Worm (Caenorhabditis elegans) whole organism, L2 larva: ENCODE measurements around the gene egl-18.

Experiments used
- dmd-4 ChIP-seq: sonication (generic microtip); optimal IDR thresholded peaks from 2 replicates; lab custom pipeline; 2017; ENCODE audit warnings: missing biosample characterization, missing genetic modification characterization
- egl-27 ChIP-seq: sonication (generic microtip); optimal IDR thresholded peaks from 3 replicates; lab custom pipeline; 2017; ENCODE audit warnings: missing biosample characterization, missing genetic modification reagents, missing genetic modification characterization
- lin-13 ChIP-seq: fragments of 150-350 bp; optimal IDR thresholded peaks from 2 replicates; lab custom pipeline; 2014; ENCODE audit warnings: missing biosample characterization, missing genetic modification reagents, missing genetic modification characterization
- nhr-77 ChIP-seq: fragments of 150-350 bp; optimal IDR thresholded peaks from 2 replicates; lab custom pipeline; 2014; ENCODE audit warnings: missing biosample characterization, missing genetic modification characterization

DNA sequence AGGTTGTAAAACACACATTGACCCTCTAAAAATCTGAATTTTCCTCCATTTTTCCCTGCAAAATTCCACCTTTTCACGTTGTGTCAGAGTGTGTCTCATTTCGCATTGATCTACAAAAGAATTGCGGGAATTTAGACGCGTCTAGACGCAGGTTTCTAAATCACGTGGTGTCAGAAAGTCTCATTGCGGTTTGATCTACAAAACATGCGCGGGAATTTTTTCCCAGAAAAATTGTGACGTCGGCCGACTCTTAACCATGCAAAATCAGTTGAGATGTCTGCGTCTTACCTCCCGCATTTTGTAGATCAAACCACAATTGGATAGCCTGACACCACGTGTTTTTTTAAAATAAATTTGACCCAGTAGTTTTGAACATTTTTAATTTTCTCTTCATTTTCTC lies 6.8 kb downstream of the egl-18 start:
- TF ChIP-seq egl-27 (tag; lab: Kevin White, UChicago) (no peak), dmd-4 (tag; lab: Kevin White, UChicago) (no peak), lin-13 (GFP tag; lab: Kevin White, UChicago) (no peak), nhr-77 (tag; lab: Kevin White, UChicago) (no peak)
